Fruit fly (Drosophila melanogaster): Measurements from ENCODE around the gene CG10958.
A peak's percentile ranks its signal among the peaks of the same experiment; 100 is the strongest.

CG10958 gene

DNA sequence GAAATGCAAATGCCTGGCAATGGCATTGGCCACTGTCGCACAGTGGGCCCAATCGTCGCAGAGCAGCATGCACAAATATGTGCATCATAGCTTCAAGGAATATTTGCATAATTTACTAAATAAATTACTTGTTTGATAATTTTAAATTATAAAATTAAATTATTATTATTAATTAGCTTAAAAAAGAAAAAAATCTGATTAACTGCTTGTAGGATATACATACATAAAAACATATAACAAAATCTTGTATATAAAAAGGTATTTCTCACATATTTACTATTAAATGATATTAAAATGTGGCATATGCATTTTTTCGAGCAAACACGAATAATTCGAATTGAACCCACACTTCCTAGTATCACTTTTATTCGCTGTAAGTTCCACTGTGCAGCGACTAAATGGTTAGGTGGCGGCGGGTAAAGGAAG is 6.8 kb upstream of the CG10958 start (continued):
- TF ChIP-seq CG4854 (GFP tag; optimal IDR thresholded peaks at IDR 0.05) (no peak), Ssrp (tag; optimal IDR thresholded peaks at IDR 0.05) (peak; percentile 74), CG12744 (GFP tag; optimal IDR thresholded peaks at IDR 0.05) (no peak), Doc3 (GFP tag; IDR thresholded peaks at IDR 0.05; ENCODE audit: partially characterized antibody) (no peak), Nf-YC (tag; optimal IDR thresholded peaks at IDR 0.05) (peak; percentile 48), crol (GFP tag; IDR thresholded peaks at IDR 0.05) (no peak), lov (optimal IDR thresholded peaks at IDR 0.05) (no peak), lov (GFP tag; IDR thresholded peaks at IDR 0.05) (no peak), CG12942 (GFP tag; optimal IDR thresholded peaks at IDR 0.05) (peak; percentile 41), croc (GFP tag; conservative IDR thresholded peaks at IDR 0.05) (peak; percentile 38; the same call in 2 of the 3 replicates), CG31365 (tag; optimal IDR thresholded peaks at IDR 0.05) (no peak), CG17361 (GFP tag; IDR thresholded peaks at IDR 0.05) (peak; percentile 81; the same call in 2 of the 3 replicates), onecut (GFP tag; IDR thresholded peaks at IDR 0.05) (0 out of 2 replicates have a peak, but pooled peaks have one; percentile 18), CG17829 (tag; optimal IDR thresholded peaks at IDR 0.05) (peak; percentile 56), Dll (GFP tag; IDR thresholded peaks at IDR 0.05; ENCODE audit: partially characterized antibody) (no peak), CG12104 (GFP tag; optimal IDR thresholded peaks at IDR 0.05) (peak; percentile 27), BEAF-32 (GFP tag; optimal IDR thresholded peaks at IDR 0.05) (no peak), Sry-β (GFP tag; optimal IDR thresholded peaks at IDR 0.05) (no peak), CG11696 (GFP tag; IDR thresholded peaks at IDR 0.05) (no peak), Oaz (GFP tag; IDR thresholded peaks at IDR 0.05) (no peak), vvl (GFP tag; IDR thresholded peaks at IDR 0.05) (peak; percentile 19; the same call in 1 of the 2 replicates), Nf-YB (GFP tag; optimal IDR thresholded peaks at IDR 0.05) (peak; percentile 15), CG8478 (optimal IDR thresholded peaks at IDR 0.05) (no peak), CG16863 (GFP tag; optimal IDR thresholded peaks at IDR 0.05) (no peak), CG2120 (GFP tag; optimal IDR thresholded peaks at IDR 0.05) (no peak), Fer1 (GFP tag; optimal IDR thresholded peaks at IDR 0.05) (peak; percentile 37), CHES-1-like (GFP tag; optimal IDR thresholded peaks at IDR 0.05) (no peak), CG4424 (GFP tag; optimal IDR thresholded peaks at IDR 0.05) (peak; percentile 63), HLH3B (GFP tag; IDR thresholded peaks at IDR 0.05) (peak; percentile 33; the same call in 1 of the 2 replicates), Rfx (GFP tag; IDR thresholded peaks at IDR 0.05) (no peak), MTF-1 (GFP tag; optimal IDR thresholded peaks at IDR 0.05; ENCODE audit: borderline replicate concordance) (no peak), CG1603 (tag; optimal IDR thresholded peaks at IDR 0.05) (no peak), CG11247 (GFP tag; IDR thresholded peaks at IDR 0.05) (no peak), CG16813 (GFP tag; IDR thresholded peaks at IDR 0.05; ENCODE audit: partially characterized antibody) (no peak), yki (optimal IDR thresholded peaks at IDR 0.05) (no peak), tup (GFP tag; optimal IDR thresholded peaks at IDR 0.05) (no peak), row (GFP tag; IDR thresholded peaks at IDR 0.05) (peak; percentile 39; the same call in 2 of the 3 replicates), kni (GFP tag; optimal IDR thresholded peaks at IDR 0.05) (no peak), CG8290 (GFP tag; optimal IDR thresholded peaks at IDR 0.05) (no peak), CG8290 (tag; optimal IDR thresholded peaks at IDR 0.05) (no peak), CG7745 (tag; optimal IDR thresholded peaks at IDR 0.05) (no peak), nerfin-2 (GFP tag; IDR thresholded peaks at IDR 0.05; ENCODE audit: partially characterized antibody) (no peak), sr (GFP tag; IDR thresholded peaks at IDR 0.05) (no peak), sc (optimal IDR thresholded peaks at IDR 0.05) (no peak), sc (GFP tag; optimal IDR thresholded peaks at IDR 0.05) (peak; percentile 40), Dip2 (GFP tag; IDR thresholded peaks at IDR 0.05) (no peak), exex (tag; optimal IDR thresholded peaks at IDR 0.05) (no peak), sens (GFP tag) (peak; percentile 63), PHDP (tag; optimal IDR thresholded peaks at IDR 0.05) (peak; percentile 40), inv (GFP tag; IDR thresholded peaks at IDR 0.05; ENCODE audit: partially characterized antibody) (no peak), CG8281 (tag; optimal IDR thresholded peaks at IDR 0.05) (no peak), chinmo (GFP tag; IDR thresholded peaks at IDR 0.05; ENCODE audit: partially characterized antibody) (0 out of 4 replicates have a peak, but pooled peaks have one; percentile 20)

Data from whole organism, embryonic.